Fruit fly (Drosophila melanogaster): ENCODE data around the gene CG13002.

CG13002 gene

DNA sequence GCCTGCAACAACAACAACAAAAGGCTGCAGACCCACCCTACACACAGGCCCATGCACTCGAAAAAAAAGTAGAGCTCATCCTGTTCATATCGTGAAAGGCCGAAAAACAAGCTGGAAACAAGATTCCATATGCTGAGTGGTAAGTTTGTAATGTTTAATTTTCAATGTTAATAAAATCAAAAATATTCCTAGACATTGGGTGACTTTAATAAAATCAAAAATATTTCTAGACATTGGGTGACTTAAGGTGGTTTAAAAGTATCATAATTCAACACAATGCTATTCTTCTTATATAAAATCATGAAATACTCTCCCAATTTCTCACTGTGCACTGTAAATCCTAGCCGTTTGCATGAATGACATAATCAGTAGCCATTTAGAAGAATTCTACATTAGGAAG is 9.6 kb upstream of the CG13002 start:
- TF ChIP-seq Mnt (GFP tag; optimal IDR thresholded peaks at IDR 0.05) (no peak), bab1 (GFP tag; optimal IDR thresholded peaks at IDR 0.05) (no peak), tj (GFP tag; optimal IDR thresholded peaks at IDR 0.05) (no peak), Clk (GFP tag; optimal IDR thresholded peaks at IDR 0.05) (no peak), CG5204 (GFP tag; optimal IDR thresholded peaks at IDR 0.05) (no peak), pad (GFP tag; optimal IDR thresholded peaks at IDR 0.05) (no peak), toe (GFP tag; optimal IDR thresholded peaks at IDR 0.05) (no peak), ovo (GFP tag; optimal IDR thresholded peaks at IDR 0.05) (no peak), CG1620 (GFP tag; optimal IDR thresholded peaks at IDR 0.05) (no peak), CG14711 (tag; optimal IDR thresholded peaks at IDR 0.05) (no peak), cic (GFP tag; optimal IDR thresholded peaks at IDR 0.05) (no peak), CG7045 (GFP tag; optimal IDR thresholded peaks at IDR 0.05) (no peak), Hr96 (GFP tag; optimal IDR thresholded peaks at IDR 0.05) (no peak), CG11617 (GFP tag; optimal IDR thresholded peaks at IDR 0.05) (no peak), CG12768 (GFP tag; optimal IDR thresholded peaks at IDR 0.05) (no peak), CG33017 (tag; optimal IDR thresholded peaks at IDR 0.05) (no peak), CG7101 (tag; optimal IDR thresholded peaks at IDR 0.05) (no peak), cnc (optimal IDR thresholded peaks at IDR 0.05) (no peak), Crg-1 (GFP tag; optimal IDR thresholded peaks at IDR 0.05) (no peak)

DNA sequence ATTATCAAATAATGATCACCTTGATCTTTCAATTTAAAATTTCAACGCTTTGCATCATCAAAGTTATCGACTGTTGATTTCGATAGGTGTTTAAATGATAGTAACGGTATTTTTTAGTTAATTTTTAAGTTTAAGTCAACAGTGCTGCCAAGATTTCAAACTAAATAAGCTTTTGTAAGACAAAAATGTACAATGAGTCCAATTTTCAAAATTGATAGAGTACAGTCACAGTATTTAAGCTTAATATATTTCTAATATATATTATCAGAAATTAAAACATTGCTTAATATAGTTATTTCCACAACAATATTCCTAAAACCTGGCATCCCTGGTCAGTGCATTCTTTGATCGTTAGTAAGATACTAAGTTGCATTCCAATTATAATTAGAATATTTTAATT is 8.6 kb upstream of the CG13002 start, which contains the start of gene CG4872:
CG4872 (plus strand) TSS at position 333 of the 400 bp plus-strand sequence.
- peak; percentile 15 for TF ChIP-seq CG11617 (GFP tag; optimal IDR thresholded peaks at IDR 0.05)
- no peak for TF ChIP-seq CG1620 (GFP tag; optimal IDR thresholded peaks at IDR 0.05)
- no peak for TF ChIP-seq CG7045 (GFP tag; optimal IDR thresholded peaks at IDR 0.05)
- peak; percentile 73 for TF ChIP-seq CG14711 (tag; optimal IDR thresholded peaks at IDR 0.05)
- TF ChIP-seq tj (GFP tag; optimal IDR thresholded peaks at IDR 0.05), result no peak
- TF ChIP-seq CG5204 (GFP tag; optimal IDR thresholded peaks at IDR 0.05), result no peak
- TF ChIP-seq Clk (GFP tag; optimal IDR thresholded peaks at IDR 0.05), result no peak
- TF ChIP-seq CG7101 (tag; optimal IDR thresholded peaks at IDR 0.05), result peak; percentile 56
- no peak for TF ChIP-seq CG33017 (tag; optimal IDR thresholded peaks at IDR 0.05)
- TF ChIP-seq cnc (optimal IDR thresholded peaks at IDR 0.05), result no peak
- no peak for TF ChIP-seq toe (GFP tag; optimal IDR thresholded peaks at IDR 0.05)
- no peak for TF ChIP-seq kay (GFP tag; ENCODE audit: borderline replicate concordance)
- TF ChIP-seq bab1 (GFP tag; optimal IDR thresholded peaks at IDR 0.05), result peak; percentile 50
- TF ChIP-seq Mnt (GFP tag; optimal IDR thresholded peaks at IDR 0.05), result no peak
- TF ChIP-seq pad (GFP tag; optimal IDR thresholded peaks at IDR 0.05), result no peak
- TF ChIP-seq Crg-1 (GFP tag; optimal IDR thresholded peaks at IDR 0.05), result peak; percentile 3
- no peak for TF ChIP-seq Hr96 (GFP tag; optimal IDR thresholded peaks at IDR 0.05)
- TF ChIP-seq ovo (GFP tag; optimal IDR thresholded peaks at IDR 0.05), result no peak
- no peak for TF ChIP-seq CG12768 (GFP tag; optimal IDR thresholded peaks at IDR 0.05)
- TF ChIP-seq cic (GFP tag; optimal IDR thresholded peaks at IDR 0.05), result no peak

DNA sequence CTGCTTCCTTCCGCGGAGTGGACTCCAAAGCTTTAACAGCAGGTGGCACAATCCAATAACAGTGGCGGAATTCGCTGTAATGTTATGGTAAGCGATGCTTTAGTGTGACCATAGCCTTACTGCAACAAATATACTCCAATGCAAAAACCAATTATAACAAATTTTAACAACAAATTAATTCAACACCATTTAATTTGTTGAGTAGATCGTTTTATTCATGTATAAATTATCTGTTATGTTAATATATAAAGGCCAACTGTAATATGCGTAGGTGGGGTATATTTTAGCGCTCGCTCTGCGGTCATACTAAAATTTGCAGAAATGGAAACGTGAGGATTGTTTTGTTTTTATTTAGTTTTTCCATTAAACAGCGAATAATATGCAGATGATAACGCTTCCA is 5.3 kb upstream of the CG13002 start, which contains the start of the genes Nprl2 and Polr3I:
Nprl2 (minus strand) TSS at position 86 of the 400 bp plus-strand sequence.
Polr3I (plus strand) TSS at position 302 of the 400 bp plus-strand sequence.
- TF ChIP-seq bab1 (GFP tag; optimal IDR thresholded peaks at IDR 0.05) (peak; percentile 33), pad (GFP tag; optimal IDR thresholded peaks at IDR 0.05) (no peak)

DNA sequence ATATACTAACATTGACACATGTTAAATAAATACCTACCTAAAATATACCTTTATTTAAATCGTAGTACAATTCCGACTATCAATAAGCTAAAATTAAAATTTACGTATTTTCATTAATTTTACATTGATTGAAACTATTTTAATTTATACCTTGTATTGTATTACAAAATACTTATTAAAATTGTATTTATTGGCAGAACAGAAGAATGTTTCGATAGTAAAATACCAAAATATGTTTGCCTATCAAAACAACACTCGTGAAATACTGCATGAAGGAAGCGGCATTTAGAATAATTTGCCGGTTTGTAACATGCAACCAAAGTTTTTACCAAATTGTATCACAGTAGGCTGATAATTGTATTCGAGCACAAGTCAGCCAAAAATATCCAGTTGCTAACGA is 3.1 kb upstream of the CG13002 start, which contains the start of the genes DENR and CG4880:
DENR (minus strand) TSS at position 10 of the 400 bp plus-strand sequence.
CG4880 (plus strand) TSS at position 268 of the 400 bp plus-strand sequence.
- TF ChIP-seq pad (GFP tag; optimal IDR thresholded peaks at IDR 0.05) (no peak), Hr96 (GFP tag; optimal IDR thresholded peaks at IDR 0.05) (no peak), CG5204 (GFP tag; optimal IDR thresholded peaks at IDR 0.05) (no peak)

DNA sequence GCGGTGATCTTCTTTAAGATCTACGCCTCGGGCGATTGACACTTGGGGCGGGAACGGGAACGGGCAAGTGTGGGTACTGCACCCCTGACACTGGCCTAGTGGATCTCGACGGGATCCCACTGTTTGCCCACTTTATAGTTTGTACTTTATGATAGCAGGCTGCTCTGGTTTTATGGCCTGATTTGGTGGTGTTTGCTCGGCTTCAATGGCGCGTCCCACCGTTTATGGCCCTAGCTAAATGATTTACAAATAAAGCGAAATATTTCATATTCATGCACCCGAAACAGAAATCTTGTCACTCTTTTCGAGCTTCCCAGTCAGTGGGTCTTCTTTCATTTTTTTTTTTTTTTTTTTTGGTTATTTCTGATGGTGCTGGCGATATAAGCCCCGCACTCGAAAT is 989 bp downstream of the CG13002 start:
- TF ChIP-seq CG1620 (GFP tag; optimal IDR thresholded peaks at IDR 0.05) (no peak), CG11617 (GFP tag; optimal IDR thresholded peaks at IDR 0.05) (peak; percentile 42), cic (GFP tag; optimal IDR thresholded peaks at IDR 0.05) (peak; percentile 20), ovo (GFP tag; optimal IDR thresholded peaks at IDR 0.05) (no peak), toe (GFP tag; optimal IDR thresholded peaks at IDR 0.05) (no peak), tj (GFP tag; optimal IDR thresholded peaks at IDR 0.05) (peak; percentile 10), CG14711 (tag; optimal IDR thresholded peaks at IDR 0.05) (peak; percentile 11), CG12768 (GFP tag; optimal IDR thresholded peaks at IDR 0.05) (peak; percentile 29), cnc (optimal IDR thresholded peaks at IDR 0.05) (no peak), kay (GFP tag; ENCODE audit: borderline replicate concordance) (no peak), Clk (GFP tag; optimal IDR thresholded peaks at IDR 0.05) (no peak), CG33017 (tag; optimal IDR thresholded peaks at IDR 0.05) (peak; percentile 1), Crg-1 (GFP tag; optimal IDR thresholded peaks at IDR 0.05) (no peak), bab1 (GFP tag; optimal IDR thresholded peaks at IDR 0.05) (no peak), CG7045 (GFP tag; optimal IDR thresholded peaks at IDR 0.05) (peak; percentile 52), CG7101 (tag; optimal IDR thresholded peaks at IDR 0.05) (peak; percentile 58), Mnt (GFP tag; optimal IDR thresholded peaks at IDR 0.05) (peak; percentile 38), Hr96 (GFP tag; optimal IDR thresholded peaks at IDR 0.05) (no peak), CG5204 (GFP tag; optimal IDR thresholded peaks at IDR 0.05) (no peak), pad (GFP tag; optimal IDR thresholded peaks at IDR 0.05) (peak; percentile 32)

DNA sequence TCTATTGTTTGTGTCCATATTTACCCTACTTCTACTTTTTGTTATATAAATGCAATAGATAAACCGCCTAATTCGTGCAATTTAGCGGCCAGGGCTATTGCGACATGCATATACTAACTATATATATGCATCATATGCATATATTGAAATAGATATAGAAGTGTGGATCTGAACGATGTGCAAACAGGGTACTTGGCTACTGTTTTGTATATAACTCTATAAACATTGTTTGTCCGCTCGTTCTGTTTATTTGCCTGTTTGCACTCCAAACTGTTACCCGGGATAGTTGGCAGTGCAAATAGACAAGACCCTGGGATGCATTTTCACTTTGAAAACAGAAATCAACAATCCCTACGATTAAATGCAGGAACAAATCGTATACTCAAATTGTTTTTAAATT is 3.4 kb downstream of the CG13002 start:
- TF ChIP-seq Crg-1 (GFP tag; optimal IDR thresholded peaks at IDR 0.05) (peak; percentile 32), Mnt (GFP tag; optimal IDR thresholded peaks at IDR 0.05) (peak; percentile 38), CG33017 (tag; optimal IDR thresholded peaks at IDR 0.05) (peak; percentile 0), pad (GFP tag; optimal IDR thresholded peaks at IDR 0.05) (peak; percentile 49), CG7045 (GFP tag; optimal IDR thresholded peaks at IDR 0.05) (peak; percentile 6), CG12768 (GFP tag; optimal IDR thresholded peaks at IDR 0.05) (peak; percentile 32), bab1 (GFP tag; optimal IDR thresholded peaks at IDR 0.05) (no peak), Hr96 (GFP tag; optimal IDR thresholded peaks at IDR 0.05) (peak; percentile 30), tj (GFP tag; optimal IDR thresholded peaks at IDR 0.05) (no peak), kay (GFP tag; ENCODE audit: borderline replicate concordance) (peak; percentile 39), cic (GFP tag; optimal IDR thresholded peaks at IDR 0.05) (peak; percentile 64), toe (GFP tag; optimal IDR thresholded peaks at IDR 0.05) (no peak), CG11617 (GFP tag; optimal IDR thresholded peaks at IDR 0.05) (peak; percentile 39), ovo (GFP tag; optimal IDR thresholded peaks at IDR 0.05) (peak; percentile 68), CG14711 (tag; optimal IDR thresholded peaks at IDR 0.05) (peak; percentile 23), Clk (GFP tag; optimal IDR thresholded peaks at IDR 0.05) (no peak), CG7101 (tag; optimal IDR thresholded peaks at IDR 0.05) (peak; percentile 51), CG1620 (GFP tag; optimal IDR thresholded peaks at IDR 0.05) (peak; percentile 36)

All from whole organism, adult.